Worm (Caenorhabditis elegans) whole organism, L1 larva: ENCODE results near the gene rab-7.

Source experiments
- C16A3.4 ChIP-seq: fragments of 150-350 bp; optimal IDR thresholded peaks from 2 replicates; lab custom pipeline; 2014; ENCODE audit warnings: missing biosample characterization, missing genetic modification characterization
- aha-1 ChIP-seq: fragments of 150-350 bp; optimal IDR thresholded peaks from 2 replicates; lab custom pipeline; 2014; ENCODE audit warnings: missing biosample characterization, missing genetic modification characterization
- aly-2 ChIP-seq: fragments of 150-350 bp; optimal IDR thresholded peaks from 2 replicates; lab custom pipeline; 2014; ENCODE audit warnings: missing biosample characterization, missing genetic modification characterization
- ama-1 ChIP-seq: fragments of 150-350 bp; optimal IDR thresholded peaks from 2 replicates; lab custom pipeline; 2014
- ces-1 ChIP-seq: fragments of 150-350 bp; optimal IDR thresholded peaks from 2 replicates; lab custom pipeline; 2014; ENCODE audit warnings: missing biosample characterization, missing genetic modification reagents, missing genetic modification characterization
- dpl-1 ChIP-seq, 3 experiments: fragments of 150-350 bp in 2 of 3; sonication (generic microtip) in 1 of 3; optimal IDR thresholded peaks; 2 replicates each; lab custom pipeline; 2014 to 2017; ENCODE audit warnings: missing biosample characterization in 3 of 3, missing genetic modification characterization in 3 of 3, missing genetic modification reagents in 3 of 3
- efl-1 ChIP-seq, 4 experiments: fragments of 150-350 bp; optimal IDR thresholded peaks in 3 of 4; peaks in 1 of 4; 1 replicate in 1 of 4; 2 replicates in 3 of 4; lab custom pipeline; 2014; ENCODE audit warnings: missing biosample characterization in 2 of 4, missing genetic modification characterization in 2 of 4, missing genetic modification reagents in 2 of 4
- efl-3 ChIP-seq: fragments of 200-800 bp; sonication (Bioruptor generic); optimal IDR thresholded peaks from 2 replicates; lab custom pipeline; 2018; ENCODE audit warnings: mild to moderate bottlenecking, missing genetic modification characterization, missing compliant biosample characterization
- fkh-8 ChIP-seq: sonication (generic microtip); optimal IDR thresholded peaks from 2 replicates; lab custom pipeline; 2016; ENCODE audit warnings: mild to moderate bottlenecking, missing genetic modification characterization, missing compliant biosample characterization
- fos-1 ChIP-seq: fragments of 150-350 bp; optimal IDR thresholded peaks from 2 replicates; lab custom pipeline; 2014; ENCODE audit warnings: missing biosample characterization, missing genetic modification characterization
- grh-1 ChIP-seq: fragments of 200-800 bp; sonication (Bioruptor generic); IDR thresholded peaks from 2 replicates; pipeline ENCODE4 v1.3.6; 2022; ENCODE audit warnings: missing genetic modification reagents, missing genetic modification characterization, missing compliant biosample characterization
- hpl-2 ChIP-seq: fragments of 150-350 bp; optimal IDR thresholded peaks from 2 replicates; lab custom pipeline; 2014; ENCODE audit warnings: missing biosample characterization, missing genetic modification reagents, missing genetic modification characterization
- lin-14 ChIP-seq: fragments of 200-800 bp; sonication (Bioruptor generic); optimal IDR thresholded peaks from 2 replicates; lab custom pipeline; 2018; ENCODE audit warnings: mild to moderate bottlenecking, missing genetic modification characterization, moderate library complexity, missing compliant biosample characterization
- lin-15B ChIP-seq: fragments of 150-350 bp; sonication (generic microtip); optimal IDR thresholded peaks from 3 replicates; lab custom pipeline; 2014; ENCODE audit warnings: missing biosample characterization, missing genetic modification characterization
- lin-35 ChIP-seq, 2 experiments: fragments of 150-350 bp; optimal IDR thresholded peaks; 2 replicates each; lab custom pipeline; 2014; ENCODE audit warnings: missing biosample characterization in 2 of 2, missing genetic modification characterization in 2 of 2, missing genetic modification reagents in 2 of 2
- lin-39 ChIP-seq: fragments of 150-350 bp; optimal IDR thresholded peaks from 2 replicates; lab custom pipeline; 2014; ENCODE audit warnings: missing biosample characterization, missing genetic modification reagents, missing genetic modification characterization
- lir-3 ChIP-seq: sonication (generic microtip); optimal IDR thresholded peaks from 2 replicates; lab custom pipeline; 2016; ENCODE audit warnings: mild to moderate bottlenecking, missing genetic modification characterization, moderate library complexity, missing compliant biosample characterization; ENCODE audit not compliant: poor library complexity
- mab-9 ChIP-seq: fragments of 200-800 bp; sonication (Bioruptor generic); IDR thresholded peaks from 2 replicates; pipeline ENCODE4 v1.3.6; 2022; ENCODE audit warnings: missing genetic modification reagents, missing genetic modification characterization, missing compliant biosample characterization
- mdl-1 ChIP-seq, 2 experiments: fragments of 150-350 bp; optimal IDR thresholded peaks; 2 replicates each; lab custom pipeline; 2014 to 2017; ENCODE audit warnings: missing biosample characterization in 2 of 2, missing genetic modification characterization in 2 of 2, inconsistent platforms in 1 of 2
- mep-1 ChIP-seq: fragments of 150-350 bp; optimal IDR thresholded peaks from 2 replicates; lab custom pipeline; 2014; ENCODE audit warnings: missing biosample characterization, missing genetic modification characterization
- nhr-12 ChIP-seq: sonication (generic microtip); optimal IDR thresholded peaks from 2 replicates; lab custom pipeline; 2017; ENCODE audit warnings: missing biosample characterization, missing genetic modification characterization
- nhr-28 ChIP-seq: fragments of 150-350 bp; optimal IDR thresholded peaks from 2 replicates; lab custom pipeline; 2014; ENCODE audit warnings: missing biosample characterization, missing genetic modification characterization
- nhr-47 ChIP-seq: sonication (generic microtip); optimal IDR thresholded peaks from 2 replicates; lab custom pipeline; 2016; ENCODE audit warnings: mild to moderate bottlenecking, missing genetic modification characterization, moderate library complexity, missing compliant biosample characterization
- nhr-71 ChIP-seq: sonication (generic microtip); optimal IDR thresholded peaks from 2 replicates; lab custom pipeline; 2016; ENCODE audit warnings: mild to moderate bottlenecking, missing genetic modification characterization, moderate library complexity, missing compliant biosample characterization
- nhr-77 ChIP-seq: fragments of 150-350 bp; optimal IDR thresholded peaks from 2 replicates; lab custom pipeline; 2014; ENCODE audit warnings: missing biosample characterization, missing genetic modification characterization
- nhr-84 ChIP-seq: sonication (generic microtip); optimal IDR thresholded peaks from 2 replicates; lab custom pipeline; 2017; ENCODE audit warnings: missing biosample characterization, missing genetic modification characterization
- pax-3 ChIP-seq: fragments of 200-800 bp; sonication (Bioruptor generic); optimal IDR thresholded peaks from 2 replicates; lab custom pipeline; 2018; ENCODE audit warnings: mild to moderate bottlenecking, missing genetic modification characterization, moderate library complexity, missing compliant biosample characterization
- rnt-1 ChIP-seq: sonication (generic microtip); optimal IDR thresholded peaks from 2 replicates; lab custom pipeline; 2016; ENCODE audit warnings: mild to moderate bottlenecking, missing genetic modification characterization, moderate library complexity, missing compliant biosample characterization
- snpc-4 ChIP-seq: fragments of 150-350 bp; optimal IDR thresholded peaks from 2 replicates; lab custom pipeline; 2014; ENCODE audit warnings: missing biosample characterization, missing genetic modification characterization
- sptf-1 ChIP-seq: fragments of 150-350 bp; optimal IDR thresholded peaks from 2 replicates; lab custom pipeline; 2014; ENCODE audit warnings: missing biosample characterization, missing genetic modification characterization
- sup-37 ChIP-seq: fragments of 200-800 bp; sonication (Bioruptor generic); optimal IDR thresholded peaks from 2 replicates; lab custom pipeline; 2018; ENCODE audit warnings: mild to moderate bottlenecking, missing genetic modification characterization, missing compliant biosample characterization
- swsn-7 ChIP-seq: sonication (generic microtip); optimal IDR thresholded peaks from 2 replicates; lab custom pipeline; 2016; ENCODE audit warnings: missing genetic modification characterization, missing compliant biosample characterization
- tbx-2 ChIP-seq: sonication (generic microtip); optimal IDR thresholded peaks from 2 replicates; lab custom pipeline; 2016; ENCODE audit warnings: missing genetic modification characterization, missing compliant biosample characterization
- unc-62 ChIP-seq: fragments of 150-350 bp; optimal IDR thresholded peaks from 2 replicates; lab custom pipeline; 2014; ENCODE audit warnings: missing biosample characterization, missing genetic modification reagents, missing genetic modification characterization
- unc-86 ChIP-seq: sonication (generic microtip); optimal IDR thresholded peaks from 2 replicates; lab custom pipeline; 2016; ENCODE audit warnings: missing genetic modification characterization, missing compliant biosample characterization
- unc-98 ChIP-seq: fragments of 200-800 bp; sonication (Bioruptor generic); IDR thresholded peaks from 2 replicates; pipeline ENCODE4 v1.3.6; 2022; ENCODE audit warnings: missing genetic modification characterization, missing compliant biosample characterization
- vab-15 ChIP-seq: sonication (generic microtip); optimal IDR thresholded peaks from 2 replicates; lab custom pipeline; 2017; ENCODE audit warnings: missing genotype, mild to moderate bottlenecking, missing genetic modification characterization, missing compliant biosample characterization
- xbp-1 ChIP-seq: sonication (generic microtip); optimal IDR thresholded peaks from 2 replicates; lab custom pipeline; 2016; ENCODE audit warnings: missing genetic modification characterization, missing compliant biosample characterization
- ztf-11 ChIP-seq, 2 experiments: sonication (generic microtip); optimal IDR thresholded peaks; 2 replicates each; lab custom pipeline; 2016 to 2017; ENCODE audit warnings: missing genetic modification characterization in 2 of 2, missing biosample characterization in 1 of 2, missing compliant biosample characterization in 1 of 2

rab-7 gene

DNA sequence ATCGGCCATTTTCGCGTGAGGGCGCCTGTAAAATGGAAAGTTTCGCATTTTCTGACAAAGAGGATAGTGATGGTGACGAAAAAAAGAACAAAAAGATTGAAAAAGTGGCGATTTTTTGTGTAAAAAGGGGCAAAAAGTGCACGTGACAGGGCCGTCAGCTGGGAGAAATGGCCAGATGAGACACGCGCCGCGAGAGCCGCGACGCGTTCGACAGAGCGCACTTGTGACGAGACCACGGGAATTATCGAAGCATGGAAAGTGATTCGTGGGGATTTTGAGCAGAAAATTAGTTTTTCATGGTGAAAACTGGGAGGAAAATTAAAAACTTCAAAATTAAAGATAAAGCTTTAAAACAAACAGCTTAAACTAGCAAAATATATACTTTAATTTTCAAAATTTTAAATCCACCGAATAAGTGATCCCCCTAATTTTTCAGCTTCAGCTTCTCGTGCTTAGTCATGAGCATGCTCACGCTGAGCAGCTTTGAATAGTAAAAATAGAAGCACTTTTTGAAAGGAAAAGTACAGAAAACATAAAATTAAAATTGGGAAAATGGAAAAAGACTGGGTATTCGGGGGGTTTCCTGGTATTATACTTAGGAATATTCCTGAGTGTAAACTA, 886 bp upstream of the rab-7 start, which contains the start of gene W03C9.5 (continued):
- TF ChIP-seq efl-3 (GFP tag; lab: Kevin White, UChicago), result no peak
- TF ChIP-seq lin-14 (GFP tag; lab: Kevin White, UChicago), result peak; percentile 97
- TF ChIP-seq unc-62, result no peak
- no peak for TF ChIP-seq lin-39 (tag; lab: Kevin White, UChicago)
- TF ChIP-seq unc-98, result peak; percentile 95
- peak; percentile 51 for TF ChIP-seq nhr-84 (tag; lab: Kevin White, UChicago)
- peak; percentile 95 for TF ChIP-seq tbx-2 (tag; lab: Kevin White, UChicago)
- TF ChIP-seq mep-1 (tag; lab: Kevin White, UChicago), result peak; percentile 95
- TF ChIP-seq, all 84 proteins: peak for 66

DNA sequence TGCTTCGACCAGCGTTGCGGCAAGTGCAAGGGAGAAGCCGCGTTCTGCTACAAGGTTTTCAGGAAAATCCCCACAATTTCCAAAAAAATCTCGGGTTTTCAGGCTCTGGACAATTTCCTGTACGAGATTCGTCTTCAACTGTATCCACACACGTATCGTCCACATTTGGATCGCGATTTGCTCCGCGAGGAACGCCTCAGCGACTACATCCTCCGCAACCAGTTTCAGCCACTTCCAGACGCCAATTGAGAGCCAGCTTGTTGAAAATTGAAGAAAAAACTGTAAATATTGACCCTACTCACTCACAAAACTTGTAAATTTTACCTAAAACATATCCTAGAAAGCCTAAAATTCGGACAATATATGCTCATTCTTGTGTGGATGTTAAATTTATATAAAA, 1.9 kb downstream of the rab-7 start:
- TF ChIP-seq nhr-71 (peak; percentile 14), rnt-1 (tag; lab: Kevin White, UChicago) (peak; percentile 8), ama-1 (lab: Kevin White, UChicago) (peak; percentile 47), fos-1 (tag; lab: Kevin White, UChicago) (no peak), efl-1 (optimal IDR thresholded peaks at IDR 0.05; lab: Kevin White, UChicago) (no peak), efl-1 (GFP tag; optimal IDR thresholded peaks at IDR 0.05 in 1 of 2; lab: Kevin White, UChicago) (peak in 1 of 2 experiments; percentile 87)

DNA sequence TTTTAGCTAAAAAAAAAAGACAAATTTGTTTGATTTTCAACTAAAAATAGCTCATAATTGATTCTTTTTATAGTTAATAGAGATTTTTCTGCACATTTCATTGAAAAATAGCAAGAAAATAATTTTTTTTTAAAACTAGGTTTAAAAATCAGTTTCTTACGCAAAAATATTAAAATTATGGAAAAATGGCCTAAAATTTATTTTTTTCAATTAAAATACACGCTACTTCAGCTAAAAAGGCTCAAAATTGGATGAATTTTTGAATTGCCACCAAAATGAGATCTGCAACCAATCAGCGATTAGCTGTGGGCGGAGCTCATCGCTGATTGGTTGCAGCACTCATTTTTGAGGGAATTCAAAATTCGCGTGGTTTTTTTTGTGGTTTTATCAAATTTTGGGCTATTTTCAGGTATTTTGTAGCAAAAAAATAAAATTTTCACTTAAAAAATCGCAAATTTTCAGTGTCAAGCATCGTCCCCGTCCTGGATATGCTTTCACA, 3.5 kb downstream of the rab-7 start:
- TF ChIP-seq hpl-2, result no peak
- no peak for TF ChIP-seq efl-1 (optimal IDR thresholded peaks at IDR 0.05; lab: Kevin White, UChicago)
- peak; percentile 55 to 91 for TF ChIP-seq efl-1 (GFP tag; optimal IDR thresholded peaks at IDR 0.05 in 1 of 2; lab: Kevin White, UChicago)
- TF ChIP-seq dpl-1 (GFP tag; optimal IDR thresholded peaks at IDR 0.05; lab: Kevin White, UChicago), result peak in 1 of 3 experiments; percentile 8

DNA sequence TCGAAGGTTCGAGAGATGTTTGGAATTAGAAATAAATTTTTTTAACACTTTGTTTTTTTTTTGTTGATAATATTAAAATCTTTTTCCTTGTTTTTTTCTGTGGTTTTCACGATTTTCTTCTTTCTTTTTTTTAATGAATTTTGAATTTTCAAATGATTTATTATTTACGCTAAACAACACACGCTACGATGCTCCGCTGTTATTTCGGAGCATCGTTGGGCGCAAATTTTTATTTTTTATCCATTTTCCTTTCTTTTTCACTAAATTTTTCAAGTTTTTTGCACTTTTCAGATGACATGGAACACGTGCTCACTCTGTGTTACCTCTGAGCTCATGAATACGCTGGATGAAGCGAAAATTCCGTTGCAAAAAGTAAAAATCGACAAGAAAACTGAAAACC, 4.6 kb downstream of the rab-7 start, which contains the start of the genes W03C9.1 and W03C9.2:
Gene W03C9.1, minus strand, starts transcription at position 46 of the 400 bp plus-strand sequence.
Gene W03C9.2, plus strand, starts transcription at position 286 of the 400 bp plus-strand sequence.
- no peak for TF ChIP-seq tbx-2 (tag; lab: Kevin White, UChicago)
- no peak for TF ChIP-seq pax-3

DNA sequence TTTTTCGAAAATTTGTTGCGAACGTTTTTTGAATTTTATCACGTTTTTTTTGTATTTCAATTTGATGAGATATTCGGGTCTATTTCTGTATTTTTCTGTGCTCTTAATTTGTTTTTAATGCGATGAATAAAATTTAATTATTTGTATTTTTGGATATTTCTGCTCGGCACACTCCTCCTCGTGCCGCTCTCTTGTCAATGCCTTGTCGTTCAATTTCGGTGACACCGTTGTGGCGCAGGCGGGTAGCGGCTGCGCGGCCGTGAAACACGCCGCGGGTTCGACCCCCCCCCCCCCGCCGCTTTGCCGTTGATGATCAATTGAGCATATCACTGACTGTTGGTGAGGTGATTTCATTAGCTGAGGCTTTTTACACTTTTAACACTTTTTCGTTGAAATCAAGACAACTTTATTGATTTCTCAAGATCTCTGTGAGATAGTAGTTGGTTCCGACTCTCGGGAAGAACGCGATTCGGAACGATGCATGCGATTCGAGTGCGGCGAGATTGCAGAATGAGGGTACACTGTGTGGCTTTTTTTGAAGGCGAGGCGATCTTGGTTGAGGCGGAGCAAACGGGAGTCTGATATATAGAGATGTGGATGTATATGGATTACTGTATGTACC, 6.0 kb downstream of the rab-7 start:
- TF ChIP-seq rnt-1 (tag; lab: Kevin White, UChicago) (peak; percentile 82), nhr-71 (peak; percentile 77), vab-15 (peak; percentile 72), sptf-1 (tag; lab: Kevin White, UChicago) (no peak), nhr-28 (tag; lab: Kevin White, UChicago) (no peak), mab-9 (GFP tag; lab: Robert Waterston, UW) (peak; percentile 39; the same call in 1 of the 2 replicates), C16A3.4 (tag; lab: Kevin White, UChicago) (peak; percentile 53), swsn-7 (tag; lab: Kevin White, UChicago) (peak; percentile 69), ama-1 (lab: Kevin White, UChicago) (no peak), lin-15B (tag; lab: Kevin White, UChicago) (peak; percentile 24), efl-1 (optimal IDR thresholded peaks at IDR 0.05; lab: Kevin White, UChicago) (peak; percentile 26 to 49), efl-1 (GFP tag; optimal IDR thresholded peaks at IDR 0.05 in 1 of 2; lab: Kevin White, UChicago) (peak; percentile 46 to 92), ztf-11 (tag; optimal IDR thresholded peaks at IDR 0.05; lab: Kevin White, UChicago) (peak in 1 of 2 experiments; percentile 58), lin-39 (tag; lab: Kevin White, UChicago) (peak; percentile 22), nhr-12 (tag; lab: Kevin White, UChicago) (no peak), pax-3 (peak; percentile 73), snpc-4 (tag; lab: Kevin White, UChicago) (peak; percentile 30), xbp-1 (tag; lab: Kevin White, UChicago) (peak; percentile 59), lin-35 (GFP tag; optimal IDR thresholded peaks at IDR 0.05; lab: Kevin White, UChicago) (peak; percentile 21 to 59), fos-1 (tag; lab: Kevin White, UChicago) (peak; percentile 43), unc-86 (tag; lab: Kevin White, UChicago) (peak; percentile 44), ces-1 (GFP tag; lab: Kevin White, UChicago) (no peak), fkh-8 (tag; lab: Kevin White, UChicago) (peak; percentile 87), aly-2 (no peak), nhr-77 (tag; lab: Kevin White, UChicago) (peak; percentile 47), lir-3 (peak; percentile 59), grh-1 (peak; percentile 46; the same call in 1 of the 2 replicates), aha-1 (tag; lab: Kevin White, UChicago) (no peak), sup-37 (GFP tag; lab: Kevin White, UChicago) (peak; percentile 63), mdl-1 (tag; optimal IDR thresholded peaks at IDR 0.05; lab: Kevin White, UChicago) (peak in 1 of 2 experiments; percentile 2), nhr-47 (tag; lab: Kevin White, UChicago) (peak; percentile 86), efl-3 (GFP tag; lab: Kevin White, UChicago) (no peak)
